Fruit fly (Drosophila melanogaster): ENCODE measurements around the gene CG6565.

Gene CG6565

DNA sequence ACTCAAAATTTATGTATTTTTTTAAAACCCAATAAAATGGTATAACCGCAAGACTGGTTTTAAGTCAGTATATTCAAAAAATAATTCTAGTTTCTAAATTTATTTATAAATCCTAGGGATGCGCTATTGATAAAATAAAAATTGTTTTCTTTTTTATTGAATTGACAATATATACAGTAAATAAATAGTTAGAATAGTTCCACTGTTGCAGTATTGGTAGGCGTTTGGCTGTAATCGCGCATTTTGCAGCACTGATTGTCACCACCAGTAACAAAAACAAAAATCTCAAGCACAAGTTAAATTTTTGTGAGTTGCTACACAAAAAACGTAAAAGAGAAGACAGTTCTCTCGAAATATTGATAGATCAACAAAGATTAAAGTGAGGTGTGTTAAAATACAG, 4.9 kb upstream of the CG6565 start, which contains the start of gene CG31855 (continued):
- peak; percentile 62; the same call in 1 of the 2 replicates for TF ChIP-seq ara (GFP tag; IDR thresholded peaks at IDR 0.05)
- TF ChIP-seq repo (GFP tag; optimal IDR thresholded peaks at IDR 0.05): no peak
- TF ChIP-seq CG11696 (GFP tag; IDR thresholded peaks at IDR 0.05): peak; percentile 25; the same call in 1 of the 2 replicates
- no peak for TF ChIP-seq abd-A (tag; optimal IDR thresholded peaks at IDR 0.05)
- peak; percentile 56 for TF ChIP-seq CG1529 (GFP tag; optimal IDR thresholded peaks at IDR 0.05)
- TF ChIP-seq CG8765 (GFP tag; IDR thresholded peaks at IDR 0.05): no peak; the same call in 1 of the 2 replicates
- TF ChIP-seq Tbp (GFP tag; optimal IDR thresholded peaks at IDR 0.05): no peak
- peak; percentile 56 for TF ChIP-seq CG4404 (GFP tag; IDR thresholded peaks at IDR 0.05)
- TF ChIP-seq amos (GFP tag; IDR thresholded peaks at IDR 0.05; ENCODE audit: partially characterized antibody): no peak; the same call in 1 of the 2 replicates
- no peak for TF ChIP-seq kni (GFP tag; optimal IDR thresholded peaks at IDR 0.05)
- peak; percentile 77 for TF ChIP-seq CG4730 (GFP tag; IDR thresholded peaks at IDR 0.05)
- 0 out of 3 replicates have a peak, but pooled peaks have one; percentile 16 for TF ChIP-seq CG6791 (GFP tag; IDR thresholded peaks at IDR 0.05; ENCODE audit: partially characterized antibody)
- peak; percentile 88 for TF ChIP-seq Bdp1 (GFP tag; optimal IDR thresholded peaks at IDR 0.05)
- TF ChIP-seq CG6254 (GFP tag; optimal IDR thresholded peaks at IDR 0.05): peak; percentile 17
- no peak for TF ChIP-seq CG42726 (GFP tag; IDR thresholded peaks at IDR 0.05; ENCODE audit: partially characterized antibody)
- peak; percentile 81 for TF ChIP-seq unpg (GFP tag; optimal IDR thresholded peaks at IDR 0.05)
- no peak for TF ChIP-seq D (optimal IDR thresholded peaks at IDR 0.05)
- peak; percentile 56 for TF ChIP-seq D (GFP tag; optimal IDR thresholded peaks at IDR 0.05)
- peak; percentile 79 for TF ChIP-seq CG13624 (GFP tag; optimal IDR thresholded peaks at IDR 0.05)
- TF ChIP-seq cwo (GFP tag; optimal IDR thresholded peaks at IDR 0.05): peak; percentile 68
- TF ChIP-seq prd (optimal IDR thresholded peaks at IDR 0.05): no peak
- TF ChIP-seq prd (GFP tag; IDR thresholded peaks at IDR 0.05): peak; percentile 83
- no peak for TF ChIP-seq chinmo (GFP tag; IDR thresholded peaks at IDR 0.05; ENCODE audit: partially characterized antibody)
- peak; percentile 66 to 73 for TF ChIP-seq chif (GFP tag; optimal IDR thresholded peaks at IDR 0.05)
- peak; percentile 87 for TF ChIP-seq az2 (GFP tag; optimal IDR thresholded peaks at IDR 0.05)
- TF ChIP-seq CG6654 (GFP tag; optimal IDR thresholded peaks at IDR 0.05): no peak
- peak; percentile 80 for TF ChIP-seq CG4328 (GFP tag; optimal IDR thresholded peaks at IDR 0.05)
- peak; percentile 86 for TF ChIP-seq CG10543 (GFP tag; optimal IDR thresholded peaks at IDR 0.05)
- TF ChIP-seq bbx (GFP tag; IDR thresholded peaks at IDR 0.05; ENCODE audit: partially characterized antibody): no peak
- no peak for TF ChIP-seq gt (GFP tag; IDR thresholded peaks at IDR 0.05)
- TF ChIP-seq Vsx1 (GFP tag; optimal IDR thresholded peaks at IDR 0.05): peak; percentile 36
- TF ChIP-seq CG10565 (GFP tag; optimal IDR thresholded peaks at IDR 0.05): peak; percentile 44
- peak; percentile 74 for TF ChIP-seq Ada2b (GFP tag; IDR thresholded peaks at IDR 0.05)
- peak; percentile 88 for TF ChIP-seq CG12391 (tag; optimal IDR thresholded peaks at IDR 0.05)
- peak; percentile 85 for TF ChIP-seq Hmr (GFP tag; optimal IDR thresholded peaks at IDR 0.05)
- peak; percentile 49 for TF ChIP-seq CG3065 (GFP tag; optimal IDR thresholded peaks at IDR 0.05)
- TF ChIP-seq nerfin-1 (tag; optimal IDR thresholded peaks at IDR 0.05): peak; percentile 63
- TF ChIP-seq disco-r (GFP tag; optimal IDR thresholded peaks at IDR 0.05): peak; percentile 66
- TF ChIP-seq Sox100B (GFP tag; optimal IDR thresholded peaks at IDR 0.05): peak; percentile 74
- TF ChIP-seq Hand (GFP tag; optimal IDR thresholded peaks at IDR 0.05): peak; percentile 68
- no peak for TF ChIP-seq dati (GFP tag; IDR thresholded peaks at IDR 0.05)
- peak; percentile 51; the same call in 1 of the 2 replicates for TF ChIP-seq Drgx (GFP tag; IDR thresholded peaks at IDR 0.05)
- TF ChIP-seq CG4617 (GFP tag; optimal IDR thresholded peaks at IDR 0.05; ENCODE audit: borderline replicate concordance): peak; percentile 90
- peak; percentile 81 for TF ChIP-seq lbe (GFP tag; optimal IDR thresholded peaks at IDR 0.05)
- TF ChIP-seq CG12769 (tag; optimal IDR thresholded peaks at IDR 0.05): no peak
- TF ChIP-seq Doc3 (GFP tag; IDR thresholded peaks at IDR 0.05; ENCODE audit: partially characterized antibody): no peak
- peak; percentile 65; the same call in 1 of the 3 replicates for TF ChIP-seq CG11093 (GFP tag; IDR thresholded peaks at IDR 0.05)
- TF ChIP-seq CG11247 (GFP tag; IDR thresholded peaks at IDR 0.05): peak; percentile 85
- TF ChIP-seq CG9932 (GFP tag; IDR thresholded peaks at IDR 0.05): peak; percentile 95
- peak; percentile 79 for TF ChIP-seq CG5245 (GFP tag; optimal IDR thresholded peaks at IDR 0.05)
